Worm (Caenorhabditis elegans) whole organism, midembryonic: ENCODE results near the gene B0250.18.

Experiments
- cog-1 ChIP-seq: sonication (generic microtip); optimal IDR thresholded peaks from 2 replicates; lab custom pipeline; 2016; ENCODE audit warnings: missing genetic modification characterization, missing compliant biosample characterization
- flt-1 ChIP-seq: fragments of 200-800 bp; sonication (Bioruptor generic); IDR thresholded peaks from 2 replicates; pipeline ENCODE4 v1.3.6; 2022; ENCODE audit warnings: missing genetic modification characterization, missing compliant biosample characterization
- klf-2 ChIP-seq: fragments of 200-800 bp; sonication (Bioruptor generic); conservative IDR thresholded peaks from 2 replicates; pipeline ENCODE4 v1.3.6; 2022; ENCODE audit warnings: missing genetic modification reagents, missing genetic modification characterization, missing compliant biosample characterization
- med-1 ChIP-seq: sonication (generic microtip); optimal IDR thresholded peaks from 2 replicates; lab custom pipeline; 2017; ENCODE audit warnings: missing genetic modification characterization, mild to moderate bottlenecking, missing compliant biosample characterization, antibody characterized with exemption, missing genetic modification reagents; ENCODE audit not compliant: insufficient read depth
- ref-1 ChIP-seq: fragments of 200-800 bp; sonication (Bioruptor generic); conservative IDR thresholded peaks from 2 replicates; pipeline ENCODE4 v1.3.6; 2022; ENCODE audit warnings: missing genetic modification reagents, missing genetic modification characterization, missing compliant biosample characterization

DNA sequence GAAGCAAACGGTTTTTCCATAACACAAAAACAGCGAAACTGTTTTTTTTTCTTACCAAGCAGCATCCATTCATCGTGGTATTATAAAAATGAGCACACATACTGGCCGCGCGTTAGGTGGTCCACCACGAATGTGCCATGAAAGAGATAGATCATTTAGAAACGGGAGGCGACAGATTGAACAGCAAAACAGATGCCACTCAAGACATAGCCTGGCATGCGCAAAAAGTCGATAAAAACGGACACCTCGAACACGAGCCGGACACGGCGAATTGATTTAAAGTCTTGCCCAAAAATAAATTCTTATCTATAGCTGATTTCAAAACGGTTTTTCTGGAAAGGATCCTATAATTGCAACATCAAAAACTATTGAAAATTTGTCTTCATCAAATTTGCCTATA is 3.6 kb downstream of the B0250.18 start:
- TF ChIP-seq flt-1 (GFP tag; lab: Robert Waterston, UW) (no peak), med-1 (GFP tag; lab: Kevin White, UChicago) (no peak), ref-1 (GFP tag; lab: Robert Waterston, UW) (no peak), klf-2 (GFP tag; lab: Robert Waterston, UW) (no peak), cog-1 (tag; lab: Kevin White, UChicago) (no peak)
